Worm (Caenorhabditis elegans) whole organism, midembryonic: ENCODE results near the gene gcn-1.

Experiments
- T22C8.4 ChIP-seq: fragments of 200-800 bp; sonication (Bioruptor generic); IDR thresholded peaks from 2 replicates; pipeline ENCODE4 v1.3.6; 2022; ENCODE audit warnings: missing genetic modification characterization, missing compliant biosample characterization
- med-1 ChIP-seq: sonication (generic microtip); optimal IDR thresholded peaks from 2 replicates; lab custom pipeline; 2017; ENCODE audit warnings: missing genetic modification characterization, mild to moderate bottlenecking, missing compliant biosample characterization, antibody characterized with exemption, missing genetic modification reagents; ENCODE audit not compliant: insufficient read depth

ce11 chrIII:2133928-2134327 is 17.8 kb upstream of the gcn-1 start:
- TF ChIP-seq med-1 (GFP tag; lab: Kevin White, UChicago) (no peak), T22C8.4 (no peak)
